Worm (Caenorhabditis elegans): Measurements from ENCODE around the gene srw-140.

Gene srw-140

DNA sequence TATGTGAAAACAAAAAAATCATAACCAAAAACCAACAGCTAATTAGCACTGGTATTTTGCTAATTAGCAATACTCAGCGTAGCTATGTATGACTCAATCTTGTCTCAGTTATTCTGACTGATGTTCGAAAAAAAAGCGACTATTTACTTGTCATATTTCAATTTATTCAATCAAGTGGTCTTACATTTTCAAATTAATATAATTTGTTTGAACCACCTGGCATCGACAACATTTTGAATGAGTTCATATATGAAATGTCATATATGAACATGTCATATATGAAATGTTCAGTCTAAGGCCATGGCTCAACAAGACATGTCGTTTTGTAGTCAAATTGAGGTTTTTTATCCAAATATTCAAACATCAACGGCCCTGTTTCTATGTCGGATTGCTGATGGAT is at the start of gene srw-140:
Gene srw-140, plus strand, starts transcription at position 301 of the 400 bp plus-strand sequence.
- TF ChIP-seq unc-62 (GFP tag; optimal IDR thresholded peaks at IDR 0.05), result no peak

ce11 chrV:5119109-5119508 is 46.4 kb upstream of the srw-140 start, which contains the start of gene C04F5.9:
TSS of gene C04F5.9 (minus strand) at chrV:5119209.
- TF ChIP-seq unc-62 (GFP tag; optimal IDR thresholded peaks at IDR 0.05), result no peak

DNA sequence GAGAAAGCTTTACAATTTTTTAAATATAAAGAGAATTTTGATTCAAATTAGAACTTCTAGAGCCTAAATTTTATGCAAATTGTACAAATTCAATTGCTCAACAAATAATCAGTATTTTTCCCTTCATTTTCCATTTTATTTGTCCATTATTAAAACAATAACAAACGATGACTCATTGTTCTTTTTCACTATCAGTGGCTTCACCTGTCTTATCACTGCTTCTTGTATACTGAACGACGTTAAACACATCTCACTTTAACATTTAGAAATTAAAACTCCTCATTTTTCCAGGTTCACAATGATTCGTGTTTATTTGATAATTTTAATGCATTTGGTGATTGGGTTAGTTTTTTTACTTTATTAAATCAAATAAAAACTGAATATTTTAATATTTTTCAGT is 45.8 kb upstream of the srw-140 start, which contains the start of gene sid-1:
Gene sid-1, plus strand, starts transcription at position 292 of the 400 bp plus-strand sequence.
- no peak for TF ChIP-seq unc-62 (GFP tag; optimal IDR thresholded peaks at IDR 0.05)

DNA sequence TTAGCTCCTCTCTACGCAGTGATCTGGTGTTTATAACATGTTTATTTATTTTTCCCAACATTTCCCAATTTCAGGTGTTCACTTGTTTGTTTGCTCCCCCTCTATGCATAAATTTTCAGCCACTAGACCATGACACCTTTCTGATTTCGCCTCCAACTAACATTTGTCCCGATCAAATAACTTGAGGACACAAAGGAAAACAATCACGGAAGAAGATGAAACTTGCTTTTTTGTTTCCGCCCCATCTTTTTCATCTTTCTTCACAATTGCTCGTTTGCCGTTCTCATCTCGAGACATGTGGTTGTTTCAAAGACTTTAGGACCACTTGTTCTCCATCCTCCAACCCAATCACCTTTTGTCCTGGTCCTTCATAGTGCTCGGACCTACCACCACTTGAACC is 38.7 kb upstream of the srw-140 start, which contains the start of gene F14F9.5:
Gene F14F9.5, plus strand, starts transcription at position 301 of the 400 bp plus-strand sequence.
- no peak for TF ChIP-seq unc-62 (GFP tag; optimal IDR thresholded peaks at IDR 0.05)

ce11 chrV:5130018-5130417 is 35.5 kb upstream of the srw-140 start, which contains the start of gene F14F9.8:
TSS of gene F14F9.8 (plus strand) at chrV:5130318.
- TF ChIP-seq unc-62 (GFP tag; optimal IDR thresholded peaks at IDR 0.05), result no peak

- TF ChIP-seq unc-62 (GFP tag; optimal IDR thresholded peaks at IDR 0.05), result no peak
Observed at ce11 chrV:5131380-5131779, 34.1 kb upstream of the srw-140 start.

DNA sequence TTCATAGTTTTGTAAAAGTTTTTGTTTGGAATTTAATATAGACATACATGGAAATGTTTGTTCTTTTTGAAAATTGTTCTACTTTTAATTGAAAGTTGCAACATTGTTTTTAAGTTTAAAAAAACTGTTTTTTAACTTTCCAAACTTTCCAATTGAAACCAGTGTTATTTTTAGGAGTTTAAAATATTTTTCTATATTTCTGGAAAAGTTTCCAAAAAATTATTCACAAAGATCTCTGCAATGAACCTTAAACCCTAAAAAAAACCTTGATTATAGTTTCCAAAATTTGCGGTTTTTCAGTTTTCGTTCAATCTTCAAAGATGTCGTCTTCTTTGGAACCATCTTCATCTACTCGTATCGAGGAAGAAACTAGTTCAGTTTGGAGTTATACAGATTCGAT is 33.1 kb upstream of the srw-140 start, which contains the start of gene F14F9.4:
Gene F14F9.4, plus strand, starts transcription at position 301 of the 400 bp plus-strand sequence.
- TF ChIP-seq unc-62 (GFP tag; optimal IDR thresholded peaks at IDR 0.05), result no peak

DNA sequence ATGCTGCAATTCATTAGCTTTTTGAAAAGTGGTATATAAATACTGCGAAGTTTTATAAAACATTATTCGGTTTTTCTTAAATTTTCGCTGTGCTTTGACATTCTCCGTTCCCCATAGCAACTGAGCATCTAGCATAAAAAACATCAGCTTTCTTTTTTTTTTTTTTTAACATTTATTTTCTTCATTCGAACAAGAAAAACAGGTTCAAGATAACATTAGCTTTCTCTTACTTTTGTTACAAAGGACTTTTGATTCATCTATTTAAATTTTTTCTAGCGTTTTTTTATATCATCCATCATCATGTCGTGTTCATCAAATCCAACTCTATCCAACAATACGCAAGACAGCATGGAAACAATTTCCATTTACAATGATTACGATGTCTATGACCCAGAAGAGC is 27.6 kb upstream of the srw-140 start, which contains the start of gene F14F9.3:
Gene F14F9.3, plus strand, starts transcription at position 301 of the 400 bp plus-strand sequence.
- no peak for TF ChIP-seq unc-62 (GFP tag; optimal IDR thresholded peaks at IDR 0.05)

ce11 chrV:5143785-5144184 is 21.7 kb upstream of the srw-140 start, which contains the start of gene srh-129:
TSS of gene srh-129 (minus strand) at chrV:5143885.
- no peak for TF ChIP-seq unc-62 (GFP tag; optimal IDR thresholded peaks at IDR 0.05)

DNA sequence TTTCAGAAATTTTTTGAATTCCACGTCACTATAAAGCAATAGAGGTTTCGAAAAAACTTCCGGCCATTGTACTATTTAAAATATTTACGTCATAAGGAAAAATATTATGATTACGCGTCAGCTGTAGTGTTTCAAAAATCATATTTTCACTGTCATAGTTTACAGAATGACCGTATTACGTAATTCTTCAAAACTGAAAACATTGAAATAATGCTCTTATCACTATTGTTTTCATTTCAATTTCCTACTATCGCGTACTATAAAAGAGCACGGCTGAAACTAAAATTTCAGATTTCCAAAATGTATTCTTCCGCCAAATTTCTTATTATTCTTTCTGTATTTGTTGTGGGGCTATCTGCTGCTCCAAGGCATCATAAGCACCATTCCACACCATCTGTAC is 21.0 kb upstream of the srw-140 start, which contains the start of gene F14F9.2:
Gene F14F9.2, plus strand, starts transcription at position 301 of the 400 bp plus-strand sequence.
- no peak for TF ChIP-seq unc-62 (GFP tag; optimal IDR thresholded peaks at IDR 0.05)

DNA sequence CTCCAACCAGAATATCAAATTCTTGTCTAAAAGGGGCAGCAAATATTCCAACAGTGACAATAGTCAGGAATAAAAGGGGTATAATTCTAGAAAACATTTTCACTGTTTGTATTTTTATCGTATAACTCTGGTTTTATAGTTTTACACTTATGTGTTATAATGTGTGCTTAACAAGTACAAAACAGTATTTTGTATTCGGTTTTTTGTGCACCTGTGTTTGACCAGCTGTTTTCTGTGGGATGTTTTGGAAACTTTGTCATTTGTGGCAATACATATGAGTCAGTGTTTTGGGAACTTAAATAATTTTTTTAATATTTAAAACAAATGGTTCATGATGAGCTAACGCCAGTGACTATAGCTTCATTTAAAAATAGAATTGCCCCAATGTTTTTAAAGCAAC is 19.1 kb upstream of the srw-140 start, which contains the start of gene F14F9.6:
Gene F14F9.6, minus strand, starts transcription at position 101 of the 400 bp plus-strand sequence.
- no peak for TF ChIP-seq unc-62 (GFP tag; optimal IDR thresholded peaks at IDR 0.05)

ce11 chrV:5150880-5151279 is 14.6 kb upstream of the srw-140 start, which contains the start of gene srh-130:
TSS of gene srh-130 (plus strand) at chrV:5151180.
- no peak for TF ChIP-seq unc-62 (GFP tag; optimal IDR thresholded peaks at IDR 0.05)

- no peak for TF ChIP-seq unc-62 (GFP tag; optimal IDR thresholded peaks at IDR 0.05)
Observed at ce11 chrV:5155516-5155915, 10.0 kb upstream of the srw-140 start, which contains the start of gene srx-38. TSS of gene srx-38 (minus strand) at chrV:5155616.

- TF ChIP-seq unc-62 (GFP tag; optimal IDR thresholded peaks at IDR 0.05), result no peak
Observed at ce11 chrV:5157660-5158059, 7.9 kb upstream of the srw-140 start, which contains the start of gene srx-39. TSS of gene srx-39 (minus strand) at chrV:5157760.

ce11 chrV:5158302-5158701 is 7.2 kb upstream of the srw-140 start, which contains the start of gene abu-15:
TSS of gene abu-15 (plus strand) at chrV:5158602.
- TF ChIP-seq unc-62 (GFP tag; optimal IDR thresholded peaks at IDR 0.05), result no peak

ce11 chrV:5161792-5162191 is 3.7 kb upstream of the srw-140 start, which contains the start of gene abu-6:
TSS of gene abu-6 (minus strand) at chrV:5161892.
- TF ChIP-seq unc-62 (GFP tag; optimal IDR thresholded peaks at IDR 0.05), result no peak

- TF ChIP-seq unc-62 (GFP tag; optimal IDR thresholded peaks at IDR 0.05), result no peak
Observed at ce11 chrV:5164682-5165081, 844 bp upstream of the srw-140 start, which contains the start of gene abu-7. TSS of gene abu-7 (minus strand) at chrV:5164782.

All from whole organism, dauer.